Worm (Caenorhabditis elegans) whole organism, L2 larva: ENCODE data around the gene F46C3.7.

Experiments used
- aly-2 ChIP-seq: fragments of 150-350 bp; optimal IDR thresholded peaks from 2 replicates; lab custom pipeline; 2014; ENCODE audit warnings: missing biosample characterization, missing genetic modification characterization
- dmd-4 ChIP-seq: sonication (generic microtip); optimal IDR thresholded peaks from 2 replicates; lab custom pipeline; 2017; ENCODE audit warnings: missing biosample characterization, missing genetic modification characterization
- egl-27 ChIP-seq: sonication (generic microtip); optimal IDR thresholded peaks from 3 replicates; lab custom pipeline; 2017; ENCODE audit warnings: missing biosample characterization, missing genetic modification reagents, missing genetic modification characterization
- lin-13 ChIP-seq: fragments of 150-350 bp; optimal IDR thresholded peaks from 2 replicates; lab custom pipeline; 2014; ENCODE audit warnings: missing biosample characterization, missing genetic modification reagents, missing genetic modification characterization
- nhr-11 ChIP-seq: fragments of 150-350 bp; optimal IDR thresholded peaks from 2 replicates; lab custom pipeline; 2014; ENCODE audit warnings: missing biosample characterization, missing genetic modification characterization
- nhr-12 ChIP-seq: fragments of 150-350 bp; optimal IDR thresholded peaks from 2 replicates; lab custom pipeline; 2014; ENCODE audit warnings: missing biosample characterization, missing genetic modification characterization
- nhr-6 ChIP-seq: fragments of 150-350 bp; optimal IDR thresholded peaks from 2 replicates; lab custom pipeline; 2014; ENCODE audit warnings: missing biosample characterization, missing genetic modification characterization
- snpc-4 ChIP-seq: fragments of 150-350 bp; optimal IDR thresholded peaks from 2 replicates; lab custom pipeline; 2014; ENCODE audit warnings: missing biosample characterization, missing genetic modification characterization
- unc-39 ChIP-seq: fragments of 150-350 bp; optimal IDR thresholded peaks from 2 replicates; lab custom pipeline; 2014; ENCODE audit warnings: missing biosample characterization, missing genetic modification characterization
- zag-1 ChIP-seq: fragments of 150-350 bp; optimal IDR thresholded peaks from 2 replicates; lab custom pipeline; 2014; ENCODE audit warnings: missing biosample characterization, missing genetic modification characterization
- ztf-11 ChIP-seq: sonication (generic microtip); optimal IDR thresholded peaks from 2 replicates; lab custom pipeline; 2017; ENCODE audit warnings: missing biosample characterization, missing genetic modification characterization

ce11 chrX:11484027-11484426 lies 44.2 kb downstream of the F46C3.7 start:
- no peak for TF ChIP-seq unc-39
- no peak for TF ChIP-seq lin-13 (GFP tag; lab: Kevin White, UChicago)
- no peak for TF ChIP-seq aly-2
- no peak for TF ChIP-seq dmd-4 (tag; lab: Kevin White, UChicago)
- TF ChIP-seq nhr-6 (tag; lab: Kevin White, UChicago): no peak
- no peak for TF ChIP-seq egl-27
- TF ChIP-seq nhr-12 (tag; lab: Kevin White, UChicago): no peak
- no peak for TF ChIP-seq ztf-11 (tag; lab: Kevin White, UChicago)
- TF ChIP-seq zag-1 (tag; lab: Kevin White, UChicago): no peak
- no peak for TF ChIP-seq snpc-4 (tag; lab: Kevin White, UChicago)
- no peak for TF ChIP-seq nhr-11
